Fruit fly (Drosophila melanogaster): ENCODE results near the gene mEFG1.

dm6 chr2L:7260251-7260650, 37.4 kb upstream of the mEFG1 start:
- TF ChIP-seq ttk (optimal IDR thresholded peaks at IDR 0.05) = no peak
- TF ChIP-seq insv (optimal IDR thresholded peaks at IDR 0.05) = no peak
- no peak for TF ChIP-seq psq (optimal IDR thresholded peaks at IDR 0.05)
- TF ChIP-seq Sin3A (optimal IDR thresholded peaks at IDR 0.05) = no peak
- no peak for TF ChIP-seq h (optimal IDR thresholded peaks at IDR 0.05)
- TF ChIP-seq Myc (optimal IDR thresholded peaks at IDR 0.05) = no peak
